Worm (Caenorhabditis elegans) whole organism, late embryonic: ENCODE measurements around the gene dig-1.

Source experiments
- ama-1 ChIP-seq: fragments of 150-350 bp; optimal IDR thresholded peaks from 2 replicates; lab custom pipeline; 2014
- ceh-14 ChIP-seq: sonication (generic microtip); optimal IDR thresholded peaks from 2 replicates; lab custom pipeline; 2016; ENCODE audit warnings: missing genotype, missing genetic modification characterization, missing compliant biosample characterization
- dmd-4 ChIP-seq: sonication (generic microtip); optimal IDR thresholded peaks from 2 replicates; lab custom pipeline; 2016; ENCODE audit warnings: borderline replicate concordance, missing genetic modification characterization, missing compliant biosample characterization
- fkh-10 ChIP-seq: fragments of 150-350 bp; optimal IDR thresholded peaks from 2 replicates; lab custom pipeline; 2014; ENCODE audit warnings: missing biosample characterization, missing genetic modification reagents, missing genetic modification characterization
- fkh-6 ChIP-seq: sonication (generic microtip); optimal IDR thresholded peaks from 2 replicates; lab custom pipeline; 2016; ENCODE audit warnings: missing genetic modification characterization, missing compliant biosample characterization
- hlh-30 ChIP-seq: sonication (generic microtip); optimal IDR thresholded peaks from 2 replicates; lab custom pipeline; 2017; ENCODE audit warnings: antibody characterized with exemption, missing genetic modification characterization, missing compliant biosample characterization; ENCODE audit not compliant: insufficient read depth
- lin-11 ChIP-seq: fragments of 200-800 bp; sonication (Bioruptor generic); optimal IDR thresholded peaks from 2 replicates; lab custom pipeline; 2018; ENCODE audit warnings: mild to moderate bottlenecking, missing genetic modification characterization, missing compliant biosample characterization
- mec-3 ChIP-seq: sonication (generic microtip); optimal IDR thresholded peaks from 2 replicates; lab custom pipeline; 2016; ENCODE audit warnings: borderline replicate concordance, missing genetic modification characterization, missing compliant biosample characterization
- nfya-1 ChIP-seq: sonication (generic microtip); optimal IDR thresholded peaks from 2 replicates; lab custom pipeline; 2017; ENCODE audit warnings: missing genetic modification characterization, mild to moderate bottlenecking, missing compliant biosample characterization, antibody characterized with exemption, moderate library complexity
- npax-4 ChIP-seq: sonication (generic microtip); optimal IDR thresholded peaks from 2 replicates; lab custom pipeline; 2016; ENCODE audit warnings: missing genetic modification characterization, missing compliant biosample characterization
- pqm-1 ChIP-seq: sonication (generic microtip); optimal IDR thresholded peaks from 2 replicates; lab custom pipeline; 2016; ENCODE audit warnings: missing genetic modification characterization, missing compliant biosample characterization
- tbx-2 ChIP-seq: sonication (generic microtip); optimal IDR thresholded peaks from 2 replicates; lab custom pipeline; 2016; ENCODE audit warnings: missing genetic modification characterization, missing compliant biosample characterization
- tbx-7 ChIP-seq: sonication (generic microtip); optimal IDR thresholded peaks from 2 replicates; lab custom pipeline; 2016; ENCODE audit warnings: missing genotype, missing genetic modification characterization, missing compliant biosample characterization

DNA sequence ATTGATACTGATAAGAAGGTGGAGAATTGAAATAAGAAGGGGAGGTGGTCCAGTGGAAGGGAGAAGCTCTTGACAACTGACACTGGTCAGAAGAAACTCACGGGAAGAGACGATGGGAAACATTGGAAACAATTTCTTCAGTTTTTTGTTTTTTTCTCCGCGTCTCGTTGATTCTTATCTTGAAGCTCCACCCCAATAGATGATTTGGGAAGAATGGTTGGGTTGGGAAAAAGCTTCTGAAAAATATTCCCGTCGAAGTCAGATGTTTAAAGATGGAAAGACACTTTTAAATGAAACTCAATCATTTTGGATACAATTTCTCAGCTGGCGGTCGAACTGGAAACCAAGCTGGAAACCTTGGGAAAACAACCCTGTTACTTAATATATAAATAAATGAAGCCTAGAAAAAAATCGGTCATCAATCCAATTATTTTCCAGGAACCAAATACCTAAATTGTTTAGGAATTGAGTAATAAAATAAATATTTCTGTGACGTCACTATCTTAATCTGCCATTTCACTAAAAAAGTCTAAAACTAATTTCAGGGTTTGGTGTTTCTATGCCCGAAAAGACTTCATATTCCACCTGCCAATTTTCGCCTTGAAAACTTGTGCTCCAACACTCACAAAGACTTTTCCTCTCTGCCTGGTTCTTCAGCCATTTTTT lies 15.8 kb upstream of the dig-1 start, which contains the start of the genes Y102E9.5 and odr-4:
- TF ChIP-seq ama-1 (lab: Kevin White, UChicago): no peak
- no peak for TF ChIP-seq fkh-6 (tag; lab: Kevin White, UChicago)
- TF ChIP-seq npax-4 (tag; lab: Kevin White, UChicago): no peak
- TF ChIP-seq hlh-30 (tag; lab: Kevin White, UChicago): no peak
- TF ChIP-seq lin-11 (tag; lab: Kevin White, UChicago): no peak
- TF ChIP-seq pqm-1: no peak
- no peak for TF ChIP-seq mec-3
- TF ChIP-seq fkh-10 (GFP tag; lab: Kevin White, UChicago): no peak
- no peak for TF ChIP-seq dmd-4 (tag; lab: Kevin White, UChicago)
- TF ChIP-seq tbx-2 (tag; lab: Kevin White, UChicago): no peak
- TF ChIP-seq nfya-1 (tag; lab: Kevin White, UChicago): no peak
- TF ChIP-seq ceh-14 (tag; lab: Kevin White, UChicago): no peak
- no peak for TF ChIP-seq tbx-7
